Fruit fly (Drosophila melanogaster): ENCODE results near the gene spartin.

spartin gene

dm6 chr3R:4645457-4646082, 9.0 kb upstream of the spartin start, which contains the start of the genes Dlip2 and rpk (continued):
- TF ChIP-seq Sry-δ (GFP tag; optimal IDR thresholded peaks at IDR 0.05) (peak; percentile 63), CG9817 (tag; optimal IDR thresholded peaks at IDR 0.05) (no peak), Scr (GFP tag; IDR thresholded peaks at IDR 0.05; ENCODE audit: partially characterized antibody) (peak; percentile 89), CG1603 (tag; optimal IDR thresholded peaks at IDR 0.05) (peak; percentile 47), CG14860 (GFP tag; IDR thresholded peaks at IDR 0.05; ENCODE audit: partially characterized antibody) (peak; percentile 83), CG7963 (GFP tag; IDR thresholded peaks at IDR 0.05; ENCODE audit: partially characterized antibody) (peak; percentile 73; the same call in 2 of the 3 replicates), CG6791 (GFP tag; IDR thresholded peaks at IDR 0.05; ENCODE audit: partially characterized antibody) (peak; percentile 89), CG42726 (GFP tag; IDR thresholded peaks at IDR 0.05; ENCODE audit: partially characterized antibody) (peak; percentile 60; the same call in 1 of the 2 replicates), CG2712 (tag; optimal IDR thresholded peaks at IDR 0.05) (peak; percentile 5), CG13287 (GFP tag; IDR thresholded peaks at IDR 0.05; ENCODE audit: partially characterized antibody) (peak; percentile 91), pzg (GFP tag; optimal IDR thresholded peaks at IDR 0.05) (peak; percentile 49), E2f2 (GFP tag; IDR thresholded peaks at IDR 0.05) (peak; percentile 51), Deaf1 (tag; optimal IDR thresholded peaks at IDR 0.05) (peak; percentile 23), Vsx1 (GFP tag; optimal IDR thresholded peaks at IDR 0.05) (no peak), sna (GFP tag; IDR thresholded peaks at IDR 0.05; ENCODE audit: partially characterized antibody) (peak; percentile 93), mld (GFP tag; IDR thresholded peaks at IDR 0.05; ENCODE audit: partially characterized antibody) (peak; percentile 70; the same call in 1 of the 3 replicates), Atf6 (GFP tag; IDR thresholded peaks at IDR 0.05) (no peak), Tbp (GFP tag; optimal IDR thresholded peaks at IDR 0.05) (no peak), HLH4C (GFP tag; IDR thresholded peaks at IDR 0.05; ENCODE audit: partially characterized antibody) (peak; percentile 85), bbx (GFP tag; IDR thresholded peaks at IDR 0.05; ENCODE audit: partially characterized antibody) (peak; percentile 87), lbe (GFP tag; optimal IDR thresholded peaks at IDR 0.05) (peak; percentile 22), grau (tag; optimal IDR thresholded peaks at IDR 0.05) (peak; percentile 4), Rfx (GFP tag; IDR thresholded peaks at IDR 0.05) (0 out of 2 replicates have a peak, but pooled peaks have one; percentile 18), CG9215 (GFP tag; IDR thresholded peaks at IDR 0.05) (no peak), Myb (GFP tag; optimal IDR thresholded peaks at IDR 0.05) (peak; percentile 32), chinmo (GFP tag; IDR thresholded peaks at IDR 0.05; ENCODE audit: partially characterized antibody) (peak; percentile 66; the same call in 1 of the 4 replicates), HLHmδ (GFP tag; optimal IDR thresholded peaks at IDR 0.05) (no peak), CG8924 (tag; optimal IDR thresholded peaks at IDR 0.05) (peak; percentile 30), disco-r (GFP tag; optimal IDR thresholded peaks at IDR 0.05) (no peak), CG9797 (GFP tag; optimal IDR thresholded peaks at IDR 0.05) (peak; percentile 25), CG2129 (GFP tag; IDR thresholded peaks at IDR 0.05; ENCODE audit: partially characterized antibody) (peak; percentile 71), CG7357 (GFP tag; IDR thresholded peaks at IDR 0.05) (peak; percentile 92), nmo (GFP tag; optimal IDR thresholded peaks at IDR 0.05) (peak; percentile 45), CG7786 (GFP tag; optimal IDR thresholded peaks at IDR 0.05) (no peak)

- peak; percentile 70 for TF ChIP-seq mirr (GFP tag; optimal IDR thresholded peaks at IDR 0.05)
- no peak for TF ChIP-seq CkIIα-i1 (GFP tag; IDR thresholded peaks at IDR 0.05)
- peak; percentile 44 for TF ChIP-seq CG10654 (GFP tag; optimal IDR thresholded peaks at IDR 0.05)
- peak; percentile 58 for TF ChIP-seq CG6765 (GFP tag; optimal IDR thresholded peaks at IDR 0.05)
- peak; percentile 83 for TF ChIP-seq HLH54F (GFP tag; optimal IDR thresholded peaks at IDR 0.05)
- peak; percentile 50 for TF ChIP-seq kni (GFP tag; optimal IDR thresholded peaks at IDR 0.05)
- TF ChIP-seq CG4820 (GFP tag; optimal IDR thresholded peaks at IDR 0.05) = peak; percentile 59
- peak; percentile 70 for TF ChIP-seq CG14014 (GFP tag; IDR thresholded peaks at IDR 0.05)
- TF ChIP-seq CG17568 (GFP tag; optimal IDR thresholded peaks at IDR 0.05) = no peak
- TF ChIP-seq lmd (GFP tag; IDR thresholded peaks at IDR 0.05) = peak; percentile 64
- peak; percentile 41; the same call in 1 of the 2 replicates for TF ChIP-seq sim (GFP tag; IDR thresholded peaks at IDR 0.05)
- no peak for TF ChIP-seq tll (GFP tag; optimal IDR thresholded peaks at IDR 0.05)
- TF ChIP-seq CG13624 (GFP tag; optimal IDR thresholded peaks at IDR 0.05) = peak; percentile 90
- peak; percentile 93 for TF ChIP-seq CG15514 (GFP tag; optimal IDR thresholded peaks at IDR 0.05)
Measured at dm6 chr3R:4649126-4649811, 5.3 kb upstream of the spartin start, which contains the start of gene Karybeta3. Gene Karybeta3, plus strand, starts transcription at chr3R:4649176.

Data from whole organism, embryonic.